Worm (Caenorhabditis elegans) whole organism, L2 larva: ENCODE measurements around the gene F08C6.5.

ENCODE experiments used
- fos-1 ChIP-seq: fragments of 150-350 bp; optimal IDR thresholded peaks from 2 replicates; lab custom pipeline; 2014; ENCODE audit warnings: missing biosample characterization, missing genetic modification characterization
- lin-13 ChIP-seq: fragments of 150-350 bp; optimal IDR thresholded peaks from 2 replicates; lab custom pipeline; 2014; ENCODE audit warnings: missing biosample characterization, missing genetic modification reagents, missing genetic modification characterization
- lin-39 ChIP-seq: fragments of 150-350 bp; optimal IDR thresholded peaks from 2 replicates; lab custom pipeline; 2014; ENCODE audit warnings: missing biosample characterization, missing genetic modification reagents, missing genetic modification characterization
- nhr-11 ChIP-seq: fragments of 150-350 bp; optimal IDR thresholded peaks from 2 replicates; lab custom pipeline; 2014; ENCODE audit warnings: missing biosample characterization, missing genetic modification characterization
- nhr-237 ChIP-seq: fragments of 150-350 bp; optimal IDR thresholded peaks from 2 replicates; lab custom pipeline; 2014; ENCODE audit warnings: missing biosample characterization, missing genetic modification characterization
- nhr-6 ChIP-seq: fragments of 150-350 bp; optimal IDR thresholded peaks from 2 replicates; lab custom pipeline; 2014; ENCODE audit warnings: missing biosample characterization, missing genetic modification characterization
- nhr-77 ChIP-seq: fragments of 150-350 bp; optimal IDR thresholded peaks from 2 replicates; lab custom pipeline; 2014; ENCODE audit warnings: missing biosample characterization, missing genetic modification characterization
- snpc-4 ChIP-seq: fragments of 150-350 bp; optimal IDR thresholded peaks from 2 replicates; lab custom pipeline; 2014; ENCODE audit warnings: missing biosample characterization, missing genetic modification characterization
- unc-62 ChIP-seq: fragments of 150-350 bp; optimal IDR thresholded peaks from 2 replicates; lab custom pipeline; 2014; ENCODE audit warnings: missing biosample characterization, missing genetic modification reagents, missing genetic modification characterization
- zag-1 ChIP-seq: fragments of 150-350 bp; optimal IDR thresholded peaks from 2 replicates; lab custom pipeline; 2014; ENCODE audit warnings: missing biosample characterization, missing genetic modification characterization
- ztf-11 ChIP-seq: sonication (generic microtip); optimal IDR thresholded peaks from 2 replicates; lab custom pipeline; 2017; ENCODE audit warnings: missing biosample characterization, missing genetic modification characterization

DNA sequence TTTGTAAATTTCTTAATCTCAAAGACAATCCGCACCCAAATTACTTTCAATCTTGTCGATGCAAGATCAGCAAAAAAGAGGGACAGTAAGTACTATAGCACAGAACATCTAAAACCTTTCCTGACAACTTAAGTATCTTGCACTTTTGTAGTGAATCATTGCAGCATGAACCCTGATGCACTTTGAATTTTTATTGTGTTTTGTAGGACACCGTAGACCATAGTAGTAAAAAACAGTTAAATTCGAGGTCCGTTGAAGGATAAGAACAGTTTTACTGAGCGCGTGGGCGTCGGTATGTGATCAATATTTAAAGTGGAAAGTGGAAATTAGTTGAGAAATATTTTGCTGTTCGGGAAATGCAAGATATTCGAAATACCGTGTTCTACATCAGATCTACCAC is 23.0 kb downstream of the F08C6.5 start:
- TF ChIP-seq lin-39 (tag; lab: Kevin White, UChicago) (no peak), nhr-237 (tag; lab: Kevin White, UChicago) (no peak), fos-1 (tag; lab: Kevin White, UChicago) (no peak), snpc-4 (tag; lab: Kevin White, UChicago) (no peak), nhr-6 (no peak), ztf-11 (tag; lab: Kevin White, UChicago) (no peak), zag-1 (tag; lab: Kevin White, UChicago) (no peak), unc-62 (GFP tag; lab: Kevin White, UChicago) (no peak), nhr-11 (no peak), nhr-77 (tag; lab: Kevin White, UChicago) (no peak), lin-13 (GFP tag; lab: Kevin White, UChicago) (no peak)
